Worm (Caenorhabditis elegans): ENCODE results near the gene F43C11.7.

Gene F43C11.7

DNA sequence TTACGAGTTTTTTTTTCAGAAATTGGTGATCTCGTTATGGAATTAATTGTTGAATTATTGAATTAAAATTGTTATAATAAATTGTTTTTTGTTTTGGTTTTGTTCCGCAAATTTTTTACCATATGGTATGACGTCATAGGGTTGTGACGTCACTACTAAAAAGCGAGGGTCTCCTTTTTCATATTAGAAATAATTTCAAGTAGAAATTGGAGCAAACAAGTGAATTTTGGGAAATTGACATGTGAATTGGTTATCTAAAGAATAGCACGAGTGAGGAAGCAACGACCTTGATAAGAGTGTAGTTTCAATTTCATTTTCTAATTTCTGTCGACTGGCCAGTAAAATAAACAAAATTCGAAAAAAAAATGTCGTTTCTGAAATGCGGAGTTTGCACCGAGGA lies at the start of gene F43C11.7:
Gene F43C11.7, plus strand, starts transcription at position 326 of the 400 bp plus-strand sequence.
- TF ChIP-seq jun-1 (tag; optimal IDR thresholded peaks at IDR 0.05) (no peak), pha-4 (tag; optimal IDR thresholded peaks at IDR 0.05) (peak; percentile 51), pqm-1 (tag; optimal IDR thresholded peaks at IDR 0.05) (peak; percentile 49), elt-3 (tag; optimal IDR thresholded peaks at IDR 0.05) (no peak), nhr-11 (tag; optimal IDR thresholded peaks at IDR 0.05) (no peak), hmg-11 (tag; optimal IDR thresholded peaks at IDR 0.05) (no peak), nhr-25 (tag; optimal IDR thresholded peaks at IDR 0.05) (no peak), nfya-1 (tag; optimal IDR thresholded peaks at IDR 0.05; ENCODE audit: insufficient read depth) (no peak), unc-39 (tag; optimal IDR thresholded peaks at IDR 0.05) (no peak), mml-1 (tag; optimal IDR thresholded peaks at IDR 0.05) (no peak), elt-2 (tag; optimal IDR thresholded peaks at IDR 0.05) (peak; percentile 87), nhr-43 (tag; optimal IDR thresholded peaks at IDR 0.05; ENCODE audit: poor library complexity, severe bottlenecking) (no peak), nhr-23 (tag; optimal IDR thresholded peaks at IDR 0.05) (no peak), ZK546.5 (tag; optimal IDR thresholded peaks at IDR 0.05) (no peak), egl-27 (tag; optimal IDR thresholded peaks at IDR 0.05) (no peak), ama-1 (optimal IDR thresholded peaks at IDR 0.05) (no peak), ceh-28 (tag; optimal IDR thresholded peaks at IDR 0.05) (no peak), nhr-77 (tag; optimal IDR thresholded peaks at IDR 0.05) (no peak), aly-2 (tag; optimal IDR thresholded peaks at IDR 0.05) (no peak), ztf-11 (tag; optimal IDR thresholded peaks at IDR 0.05) (no peak)

DNA sequence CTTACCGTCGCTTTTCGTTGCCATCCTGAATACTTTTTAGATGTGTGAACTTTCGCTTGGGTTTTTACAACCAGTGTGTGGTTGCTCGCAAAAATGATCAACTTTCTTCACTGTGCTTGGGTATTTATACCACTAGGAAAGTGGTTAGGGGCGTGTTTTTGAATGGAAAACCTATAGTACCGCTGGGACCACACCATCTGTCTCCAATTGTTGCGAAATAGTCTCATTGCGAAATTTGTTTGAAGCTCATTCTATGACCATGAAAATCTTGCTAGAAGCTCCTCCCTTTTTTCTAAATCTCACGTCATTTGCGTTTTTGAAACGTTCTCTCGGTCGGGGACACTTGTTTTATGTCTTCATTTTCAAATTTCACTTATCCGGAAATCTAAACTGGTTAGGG lies 46.9 kb upstream of the F43C11.7 start, which contains the start of the genes K09F6.10 and K09F6.13:
Gene K09F6.10, minus strand, starts transcription at position 86 of the 400 bp plus-strand sequence.
Gene K09F6.13, plus strand, starts transcription at position 317 of the 400 bp plus-strand sequence.
- TF ChIP-seq nfya-1 (tag; optimal IDR thresholded peaks at IDR 0.05; ENCODE audit: insufficient read depth) (no peak), lin-39 (tag; optimal IDR thresholded peaks at IDR 0.05) (peak; percentile 33)

DNA sequence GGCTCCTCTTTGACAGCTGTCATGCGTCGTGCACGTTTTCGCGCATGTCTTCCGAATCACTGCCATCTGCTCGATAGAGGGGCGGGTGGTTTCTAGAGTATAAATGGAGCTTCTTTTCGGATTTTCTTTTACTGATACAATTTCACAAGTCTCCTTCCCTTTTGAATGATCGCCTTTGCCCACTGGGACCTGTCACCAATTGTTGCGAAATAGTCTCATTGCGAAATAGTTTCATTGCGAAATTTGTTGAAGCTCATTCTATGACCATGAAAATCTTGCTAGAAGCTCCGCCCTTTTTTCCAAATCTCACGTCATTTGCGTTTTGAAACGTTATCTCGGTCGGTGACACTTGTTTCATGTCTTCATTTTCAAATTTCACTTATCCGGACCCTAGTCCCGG lies 46.3 kb upstream of the F43C11.7 start:
- peak; percentile 11 for TF ChIP-seq unc-62 (GFP tag; optimal IDR thresholded peaks at IDR 0.05)
- peak; percentile 24 for TF ChIP-seq ceh-82 (tag; optimal IDR thresholded peaks at IDR 0.05)
- TF ChIP-seq lin-39 (tag; optimal IDR thresholded peaks at IDR 0.05): peak; percentile 54
- TF ChIP-seq ama-1 (optimal IDR thresholded peaks at IDR 0.05): no peak

- no peak for TF ChIP-seq mdl-1 (tag; optimal IDR thresholded peaks at IDR 0.05)
- TF ChIP-seq nhr-25 (tag; optimal IDR thresholded peaks at IDR 0.05): no peak
- no peak for TF ChIP-seq nhr-43 (tag; optimal IDR thresholded peaks at IDR 0.05; ENCODE audit: poor library complexity, severe bottlenecking)
- TF ChIP-seq ama-1 (optimal IDR thresholded peaks at IDR 0.05): no peak
- TF ChIP-seq fos-1 (tag; optimal IDR thresholded peaks at IDR 0.05): no peak
- no peak for TF ChIP-seq nhr-28 (tag; optimal IDR thresholded peaks at IDR 0.05)
- no peak for TF ChIP-seq mml-1 (tag; optimal IDR thresholded peaks at IDR 0.05)
- no peak for TF ChIP-seq eor-1 (tag; optimal IDR thresholded peaks at IDR 0.05)
- TF ChIP-seq egl-5 (tag; optimal IDR thresholded peaks at IDR 0.05): no peak
- no peak for TF ChIP-seq ceh-28 (tag; optimal IDR thresholded peaks at IDR 0.05)
- TF ChIP-seq ztf-4 (tag; optimal IDR thresholded peaks at IDR 0.05): no peak
- TF ChIP-seq sea-2 (GFP tag; optimal IDR thresholded peaks at IDR 0.05): no peak
- TF ChIP-seq nhr-76 (tag; optimal IDR thresholded peaks at IDR 0.05): no peak
- TF ChIP-seq egl-27 (tag; optimal IDR thresholded peaks at IDR 0.05): no peak
- no peak for TF ChIP-seq lsy-12 (tag; optimal IDR thresholded peaks at IDR 0.05)
- no peak for TF ChIP-seq elt-3 (tag; optimal IDR thresholded peaks at IDR 0.05)
These were observed 43.7 kb upstream of the F43C11.7 start, which contains the start of gene K09F6.7 for ce11 chrII:2292027-2292426. Gene K09F6.7 (minus strand): TSS chrII:2292127.

DNA sequence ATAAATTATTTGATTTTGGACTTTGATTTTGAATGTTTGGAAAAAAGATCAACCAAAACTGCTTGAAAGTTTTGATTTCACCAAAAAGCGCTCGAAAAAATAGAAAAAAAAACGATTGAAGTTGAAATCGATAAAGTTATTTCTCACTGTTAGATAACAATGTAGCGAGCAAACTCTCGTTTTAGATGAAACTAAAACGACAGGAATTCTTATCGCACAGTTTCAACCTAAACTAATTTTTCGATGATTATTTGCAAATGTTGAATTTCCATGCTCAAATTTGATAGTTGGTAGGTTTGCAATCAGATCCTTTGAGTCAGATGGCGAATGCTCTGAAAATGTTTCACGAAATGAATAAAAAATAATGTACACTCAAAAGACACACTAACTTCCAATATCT lies 43.1 kb upstream of the F43C11.7 start:
- no peak for TF ChIP-seq egl-27 (tag; optimal IDR thresholded peaks at IDR 0.05)
- TF ChIP-seq pqm-1 (tag; optimal IDR thresholded peaks at IDR 0.05): peak; percentile 1
- TF ChIP-seq elt-1 (tag; optimal IDR thresholded peaks at IDR 0.05): no peak
- TF ChIP-seq elt-2 (tag; optimal IDR thresholded peaks at IDR 0.05): peak; percentile 46
- no peak for TF ChIP-seq fkh-2 (tag; optimal IDR thresholded peaks at IDR 0.05)
- TF ChIP-seq ama-1 (optimal IDR thresholded peaks at IDR 0.05): no peak
- no peak for TF ChIP-seq R02D3.7 (tag; optimal IDR thresholded peaks at IDR 0.05)
- no peak for TF ChIP-seq ZK546.5 (tag; optimal IDR thresholded peaks at IDR 0.05)
- no peak for TF ChIP-seq nhr-67 (tag; optimal IDR thresholded peaks at IDR 0.05)

Data from whole organism, L3 larva.